Fruit fly (Drosophila melanogaster) whole organism, embryonic: ENCODE measurements around the gene CG43248.

Source experiments
- Atf-2 ChIP-seq: fragments of 200-800 bp; sonication (Bioruptor generic); optimal IDR thresholded peaks from 2 replicates; lab custom pipeline; 2016; ENCODE audit warnings: missing biosample characterization, missing genetic modification characterization
- Bdp1 ChIP-seq: fragments of 200-800 bp; sonication (Bioruptor generic); optimal IDR thresholded peaks from 3 replicates; lab custom pipeline; 2016; ENCODE audit warnings: missing biosample characterization, missing genetic modification characterization
- C15 ChIP-seq: fragments of 200-800 bp; sonication (Bioruptor generic); IDR thresholded peaks from 3 replicates; pipeline ENCODE4 v1.3.6; 2022; ENCODE audit warnings: missing biosample characterization, missing genetic modification characterization
- CG10979 ChIP-seq: fragments of 200-800 bp; sonication (Bioruptor generic); optimal IDR thresholded peaks from 2 replicates; lab custom pipeline; 2018; ENCODE audit warnings: missing biosample characterization, mild to moderate bottlenecking, missing genetic modification characterization, moderate library complexity
- CG11247 ChIP-seq: fragments of 200-800 bp; sonication (Bioruptor generic); IDR thresholded peaks from 2 replicates; pipeline ENCODE4 v1.3.6; 2022; ENCODE audit warnings: missing biosample characterization, missing genetic modification characterization
- CG11723 ChIP-seq: fragments of 200-800 bp; sonication (Bioruptor generic); optimal IDR thresholded peaks from 2 replicates; lab custom pipeline; 2017; ENCODE audit warnings: missing biosample characterization, mild to moderate bottlenecking, missing genetic modification characterization
- CG1233 ChIP-seq: fragments of 200-800 bp; sonication (Bioruptor generic); optimal IDR thresholded peaks from 4 replicates; lab custom pipeline; 2018; ENCODE audit warnings: missing biosample characterization, mild to moderate bottlenecking, missing genetic modification characterization
- CG1602 ChIP-seq: fragments of 200-800 bp; sonication (Bioruptor generic); optimal IDR thresholded peaks from 3 replicates; lab custom pipeline; 2016; ENCODE audit warnings: missing biosample characterization, missing genetic modification characterization
- CG17186 ChIP-seq: fragments of 200-800 bp; sonication (Bioruptor generic); optimal IDR thresholded peaks from 3 replicates; lab custom pipeline; 2017; ENCODE audit warnings: missing biosample characterization, missing genetic modification reagents, missing genetic modification characterization
- CG17802 ChIP-seq: fragments of 200-800 bp; sonication (Bioruptor generic); optimal IDR thresholded peaks from 2 replicates; lab custom pipeline; 2018; ENCODE audit warnings: missing biosample characterization, mild to moderate bottlenecking, missing genetic modification characterization, moderate library complexity
- CG18011 ChIP-seq: fragments of 200-800 bp; sonication (Bioruptor generic); optimal IDR thresholded peaks from 2 replicates; lab custom pipeline; 2017; ENCODE audit warnings: missing biosample characterization, missing genetic modification characterization, mild to moderate bottlenecking, moderate library complexity, missing genotype
- CG18476 ChIP-seq: fragments of 200-800 bp; sonication (Bioruptor generic); optimal IDR thresholded peaks from 2 replicates; lab custom pipeline; 2016; ENCODE audit warnings: missing biosample characterization, mild to moderate bottlenecking, missing genetic modification characterization
- CG30431 ChIP-seq: fragments of 200-800 bp; sonication (Bioruptor generic); optimal IDR thresholded peaks from 2 replicates; lab custom pipeline; 2017; ENCODE audit warnings: missing biosample characterization, missing genetic modification characterization
- CG3838 ChIP-seq: fragments of 200-800 bp; sonication (Bioruptor generic); optimal IDR thresholded peaks from 3 replicates; lab custom pipeline; 2016; ENCODE audit warnings: missing biosample characterization, missing genetic modification characterization
- CG3847 ChIP-seq: fragments of 200-800 bp; sonication (Bioruptor generic); IDR thresholded peaks from 2 replicates; pipeline ENCODE4 v1.3.6; 2022; ENCODE audit warnings: missing biosample characterization, missing genetic modification characterization
- CG42726 ChIP-seq: fragments of 200-800 bp; sonication (Bioruptor generic); IDR thresholded peaks from 2 replicates; pipeline ENCODE4 v1.3.6; 2022; ENCODE audit warnings: missing biosample characterization, missing genetic modification characterization; ENCODE audit not compliant: partially characterized antibody
- CG4360 ChIP-seq: fragments of 200-800 bp; sonication (Bioruptor generic); IDR thresholded peaks from 2 replicates; pipeline ENCODE4 v1.3.6; 2022; ENCODE audit warnings: missing biosample characterization, missing genetic modification characterization
- CG5180 ChIP-seq: fragments of 200-800 bp; sonication (Bioruptor generic); optimal IDR thresholded peaks from 3 replicates; lab custom pipeline; 2017; ENCODE audit warnings: missing biosample characterization, missing genetic modification characterization, mild to moderate bottlenecking, moderate library complexity, missing genetic modification reagents
- CG6272 ChIP-seq: fragments of 200-800 bp; sonication (Bioruptor generic); IDR thresholded peaks from 2 replicates; pipeline ENCODE4 v1.3.6; 2022; ENCODE audit warnings: missing biosample characterization, missing genetic modification characterization
- CG6689 ChIP-seq: fragments of 200-800 bp; sonication (Bioruptor generic); IDR thresholded peaks from 2 replicates; pipeline ENCODE4 v1.3.6; 2022; ENCODE audit warnings: missing biosample characterization, missing genetic modification characterization
- CG7745 ChIP-seq: fragments of 200-800 bp; sonication (Bioruptor generic); optimal IDR thresholded peaks from 2 replicates; lab custom pipeline; 2018; ENCODE audit warnings: missing biosample characterization, mild to moderate bottlenecking, missing genetic modification characterization, moderate library complexity
- CG7928 ChIP-seq: fragments of 200-800 bp; sonication (Bioruptor generic); optimal IDR thresholded peaks from 2 replicates; lab custom pipeline; 2017; ENCODE audit warnings: missing biosample characterization, mild to moderate bottlenecking, missing genetic modification characterization
- Dp ChIP-seq: fragments of 200-800 bp; sonication (Bioruptor generic); optimal IDR thresholded peaks from 2 replicates; lab custom pipeline; 2018; ENCODE audit warnings: missing biosample characterization, mild to moderate bottlenecking, missing genetic modification characterization, moderate library complexity
- Ets97D ChIP-seq: fragments of 200-800 bp; sonication (Bioruptor generic); optimal IDR thresholded peaks from 3 replicates; lab custom pipeline; 2016; ENCODE audit warnings: missing biosample characterization, missing genetic modification characterization
- Kr ChIP-seq: fragments of 200-800 bp; sonication (Bioruptor generic); optimal IDR thresholded peaks from 2 replicates; lab custom pipeline; 2017; ENCODE audit warnings: missing biosample characterization, mild to moderate bottlenecking, missing genetic modification characterization
- Lhr ChIP-seq: fragments of 200-800 bp; sonication (Bioruptor generic); optimal IDR thresholded peaks from 3 replicates; lab custom pipeline; 2017; ENCODE audit warnings: mild to moderate bottlenecking, missing biosample characterization, missing genetic modification reagents, missing genetic modification characterization
- Mad ChIP-seq: fragments of 200-800 bp; sonication (Bioruptor generic); optimal IDR thresholded peaks from 2 replicates; lab custom pipeline; 2016; ENCODE audit warnings: missing biosample characterization, missing genetic modification characterization
- Ssrp ChIP-seq: fragments of 200-800 bp; sonication (Bioruptor generic); optimal IDR thresholded peaks from 2 replicates; lab custom pipeline; 2018; ENCODE audit warnings: missing biosample characterization, mild to moderate bottlenecking, missing genetic modification characterization, moderate library complexity
- TFAM ChIP-seq: fragments of 200-800 bp; sonication (Bioruptor generic); optimal IDR thresholded peaks from 2 replicates; lab custom pipeline; 2017; ENCODE audit warnings: missing biosample characterization, missing genetic modification characterization, inconsistent platforms
- Xbp1 ChIP-seq: fragments of 200-800 bp; sonication (Bioruptor generic); optimal IDR thresholded peaks from 3 replicates; lab custom pipeline; 2016; ENCODE audit warnings: missing biosample characterization, mild to moderate bottlenecking, missing genetic modification characterization
- aop ChIP-seq: fragments of 200-800 bp; sonication (Bioruptor generic); IDR thresholded peaks from 2 replicates; pipeline ENCODE4 v1.3.6; 2022; ENCODE audit warnings: missing biosample characterization, missing genetic modification characterization
- ase ChIP-seq: fragments of 200-800 bp; sonication (Bioruptor generic); IDR thresholded peaks from 3 replicates; pipeline ENCODE4 v1.3.6; 2022; ENCODE audit warnings: missing biosample characterization, missing genetic modification characterization
- cwo ChIP-seq: fragments of 200-800 bp; sonication (Bioruptor generic); optimal IDR thresholded peaks from 3 replicates; lab custom pipeline; 2017; ENCODE audit warnings: missing biosample characterization, missing genetic modification characterization, mild to moderate bottlenecking, moderate library complexity, missing genetic modification reagents
- disco-r ChIP-seq: fragments of 200-800 bp; sonication (Bioruptor generic); optimal IDR thresholded peaks from 2 replicates; lab custom pipeline; 2016; ENCODE audit warnings: missing biosample characterization, missing genetic modification characterization
- dm ChIP-seq: fragments of 200-800 bp; sonication (Bioruptor generic); optimal IDR thresholded peaks from 3 replicates; lab custom pipeline; 2016; ENCODE audit warnings: missing biosample characterization, missing genetic modification characterization
- dmrt11E ChIP-seq: fragments of 200-800 bp; sonication (Bioruptor generic); optimal IDR thresholded peaks from 3 replicates; lab custom pipeline; 2018; ENCODE audit warnings: missing biosample characterization, mild to moderate bottlenecking, missing genetic modification characterization, moderate library complexity
- dpn ChIP-seq, 2 experiments: fragments of 200-800 bp; sonication (Bioruptor generic); optimal IDR thresholded peaks; 3 replicates each; lab custom pipeline; 2016; ENCODE audit warnings: missing biosample characterization in 2 of 2, missing genetic modification characterization in 2 of 2
- ewg ChIP-seq: fragments of 200-800 bp; sonication (Bioruptor generic); optimal IDR thresholded peaks from 3 replicates; lab custom pipeline; 2017; ENCODE audit warnings: mild to moderate bottlenecking, missing biosample characterization, missing genetic modification reagents, missing genetic modification characterization
- fd3F ChIP-seq: fragments of 200-800 bp; sonication (Bioruptor generic); optimal IDR thresholded peaks from 2 replicates; lab custom pipeline; 2018; ENCODE audit warnings: missing biosample characterization, mild to moderate bottlenecking, missing genetic modification characterization, moderate library complexity
- gcm2 ChIP-seq: fragments of 200-800 bp; sonication (Bioruptor generic); optimal IDR thresholded peaks from 2 replicates; lab custom pipeline; 2016; ENCODE audit warnings: missing biosample characterization, missing genetic modification characterization
- lov ChIP-seq, 2 experiments: fragments of 200-800 bp in 1 of 2; fragments of >200 bp in 1 of 2; sonication (Bioruptor generic) in 1 of 2; IDR thresholded peaks in 1 of 2; optimal IDR thresholded peaks in 1 of 2; 2 replicates in 1 of 2; 3 replicates in 1 of 2; pipeline versions ENCODE4 v1.3.6 to Lab custom; 2017 to 2022; ENCODE audit warnings: missing biosample characterization in 1 of 2, missing genetic modification characterization in 1 of 2
- oc ChIP-seq: fragments of 200-800 bp; sonication (Bioruptor generic); optimal IDR thresholded peaks from 2 replicates; lab custom pipeline; 2018; ENCODE audit warnings: missing biosample characterization, mild to moderate bottlenecking, missing genetic modification characterization, moderate library complexity
- pzg ChIP-seq: fragments of 200-800 bp; sonication (Bioruptor generic); optimal IDR thresholded peaks from 3 replicates; lab custom pipeline; 2018; ENCODE audit warnings: missing biosample characterization, mild to moderate bottlenecking, missing genetic modification characterization, moderate library complexity
- repo ChIP-seq: fragments of 200-800 bp; sonication (Bioruptor generic); optimal IDR thresholded peaks from 2 replicates; lab custom pipeline; 2016; ENCODE audit warnings: missing biosample characterization, missing genetic modification characterization
- sna ChIP-seq: fragments of 200-800 bp; sonication (Bioruptor generic); IDR thresholded peaks from 2 replicates; pipeline ENCODE4 v1.3.6; 2022; ENCODE audit warnings: missing biosample characterization, missing genetic modification characterization; ENCODE audit not compliant: partially characterized antibody
- tgo ChIP-seq: fragments of 200-800 bp; sonication (Bioruptor generic); IDR thresholded peaks from 3 replicates; pipeline ENCODE4 v1.3.6; 2022; ENCODE audit warnings: missing biosample characterization, missing genetic modification characterization
- tin ChIP-seq: fragments of 200-800 bp; sonication (Bioruptor generic); optimal IDR thresholded peaks from 3 replicates; lab custom pipeline; 2016; ENCODE audit warnings: missing biosample characterization, missing genetic modification characterization
- trh ChIP-seq: fragments of 200-800 bp; sonication (Bioruptor generic); optimal IDR thresholded peaks from 2 replicates; lab custom pipeline; 2016; ENCODE audit warnings: missing biosample characterization, missing genetic modification characterization
- ttk ChIP-seq: fragments of 200-800 bp; sonication (Bioruptor generic); IDR thresholded peaks from 2 replicates; pipeline ENCODE4 v2.1.2; 2022; ENCODE audit warnings: missing biosample characterization, missing genetic modification characterization
- unc-4 ChIP-seq: fragments of 200-800 bp; sonication (Bioruptor generic); IDR thresholded peaks from 2 replicates; pipeline ENCODE4 v1.3.6; 2022; ENCODE audit warnings: missing biosample characterization, missing genetic modification characterization; ENCODE audit not compliant: partially characterized antibody

CG43248 gene

dm6 chr3L:15566484-15566955 is 35.2 kb upstream of the CG43248 start (continued):
- TF ChIP-seq CG6689 (GFP tag; lab: Robert Waterston, UW) (peak; percentile 44; the same call in 1 of the 2 replicates), C15 (GFP tag; lab: Robert Waterston, UW) (no peak), aop (no peak), Kr (GFP tag; lab: Kevin White, UChicago) (peak; percentile 47), TFAM (GFP tag; lab: Kevin White, UChicago) (peak; percentile 29), Ets97D (GFP tag; lab: Kevin White, UChicago) (no peak), CG1602 (no peak), Mad (peak; percentile 22), CG6272 (GFP tag; lab: Robert Waterston, UW) (no peak), trh (GFP tag; lab: Kevin White, UChicago) (no peak), gcm2 (no peak), Xbp1 (GFP tag; lab: Kevin White, UChicago) (peak; percentile 8), dm (GFP tag; lab: Kevin White, UChicago) (no peak), Ssrp (tag; lab: Kevin White, UChicago) (no peak), CG10979 (tag; lab: Kevin White, UChicago) (peak; percentile 44), disco-r (GFP tag; lab: Kevin White, UChicago) (peak; percentile 2), ewg (no peak), CG11723 (GFP tag; lab: Kevin White, UChicago) (no peak), CG4360 (GFP tag; lab: Robert Waterston, UW) (no peak; the same call in 1 of the 2 replicates), CG17186 (no peak), repo (GFP tag; lab: Kevin White, UChicago) (no peak), CG18476 (GFP tag; lab: Kevin White, UChicago) (peak; percentile 51), CG3847 (peak; percentile 47), Dp (GFP tag; lab: Kevin White, UChicago) (no peak), dmrt11E (tag; lab: Kevin White, UChicago) (peak; percentile 4), CG1233 (peak; percentile 80), Bdp1 (peak; percentile 3), CG30431 (GFP tag; lab: Kevin White, UChicago) (peak; percentile 36), unc-4 (GFP tag; lab: Robert Waterston, UW) (no peak), oc (tag; lab: Kevin White, UChicago) (no peak), lov (optimal IDR thresholded peaks at IDR 0.05; lab: Kevin White, UChicago) (no peak), lov (GFP tag; IDR thresholded peaks at IDR 0.05; lab: Robert Waterston, UW) (no peak), CG42726 (GFP tag; lab: Robert Waterston, UW) (no peak), sna (GFP tag; lab: Robert Waterston, UW) (no peak), CG11247 (GFP tag; lab: Robert Waterston, UW) (peak; percentile 53), CG17802 (peak; percentile 39), cwo (GFP tag; lab: Kevin White, UChicago) (peak; percentile 78), ttk (GFP tag; lab: Robert Waterston, UW) (no peak), pzg (GFP tag; lab: Kevin White, UChicago) (no peak), CG7745 (tag; lab: Kevin White, UChicago) (peak; percentile 70), dpn (GFP tag; optimal IDR thresholded peaks at IDR 0.05; lab: Kevin White, UChicago) (no peak), tgo (GFP tag; lab: Robert Waterston, UW) (peak; percentile 30; the same call in 1 of the 3 replicates), CG7928 (GFP tag; lab: Kevin White, UChicago) (peak; percentile 57), ase (GFP tag; lab: Robert Waterston, UW) (peak; percentile 30; the same call in 1 of the 3 replicates), CG3838 (GFP tag; lab: Kevin White, UChicago) (peak; percentile 47), fd3F (GFP tag; lab: Kevin White, UChicago) (peak; percentile 66), CG5180 (GFP tag; lab: Kevin White, UChicago) (peak; percentile 71), CG18011 (GFP tag; lab: Kevin White, UChicago) (peak; percentile 48), tin (GFP tag; lab: Kevin White, UChicago) (no peak), Atf-2 (GFP tag; lab: Kevin White, UChicago) (no peak), Lhr (GFP tag; lab: Kevin White, UChicago) (peak; percentile 8)
